Fruit fly (Drosophila melanogaster): Measurements from ENCODE around the gene U2af50.

Gene U2af50

DNA sequence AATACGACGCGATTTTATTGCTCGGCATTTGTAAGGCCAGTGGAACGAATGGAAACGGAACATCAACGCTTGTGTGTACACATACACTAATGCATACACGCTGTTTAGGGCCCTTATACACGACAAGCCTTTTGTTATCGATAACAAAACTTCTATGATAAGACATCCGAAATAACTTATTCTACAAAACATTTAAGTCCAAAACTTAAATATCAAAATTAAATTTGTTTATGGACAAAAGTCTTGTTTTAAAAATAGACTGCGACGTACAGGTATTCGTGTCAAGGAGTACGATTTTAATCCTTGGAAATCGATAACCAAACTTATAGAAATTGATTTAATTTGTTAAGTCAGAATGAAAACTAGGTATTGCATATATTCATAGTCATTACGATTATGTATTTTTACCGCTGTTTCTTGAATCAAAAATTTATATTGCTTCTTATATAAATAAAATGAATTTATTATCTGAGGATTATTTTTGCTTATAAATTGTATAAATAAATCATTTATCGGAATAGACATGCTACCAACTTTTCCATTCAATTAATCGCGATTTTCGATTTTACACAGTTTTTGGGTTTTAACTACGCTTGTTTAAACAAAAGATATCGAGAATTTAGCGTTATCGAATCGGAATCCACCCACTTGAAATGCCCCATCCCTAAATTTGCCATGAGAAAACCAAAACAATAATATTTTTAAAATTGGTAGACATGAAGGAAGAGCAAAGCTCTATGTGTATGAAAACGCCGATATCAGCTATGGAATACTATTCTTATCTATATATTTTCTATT, 45.6 kb downstream of the U2af50 start, which contains the start of the genes CG9915 and SWIP:
CG9915 (minus strand) TSS at position 61 of the 798 bp plus-strand sequence.
SWIP (plus strand) TSS at position 632 of the 798 bp plus-strand sequence.
- TF ChIP-seq N (GFP tag; optimal IDR thresholded peaks at IDR 0.05) (no peak), tai (GFP tag; optimal IDR thresholded peaks at IDR 0.05) (no peak), rgr (GFP tag; optimal IDR thresholded peaks at IDR 0.05) (no peak), foxo (GFP tag; optimal IDR thresholded peaks at IDR 0.05) (peak in 1 of 2 experiments; percentile 25), woc (GFP tag; optimal IDR thresholded peaks at IDR 0.05) (peak; percentile 29), jim (GFP tag; optimal IDR thresholded peaks at IDR 0.05) (no peak), Hr78 (GFP tag; optimal IDR thresholded peaks at IDR 0.05) (no peak), Dif (GFP tag; optimal IDR thresholded peaks at IDR 0.05; ENCODE audit: partially characterized antibody) (peak; percentile 97), Sp1 (GFP tag; optimal IDR thresholded peaks at IDR 0.05) (peak; percentile 17), dl (GFP tag; optimal IDR thresholded peaks at IDR 0.05; ENCODE audit: insufficient read depth in 1 of 2, partially characterized antibody in 2 of 2) (peak; percentile 69 to 90), Hr83 (GFP tag; optimal IDR thresholded peaks at IDR 0.05; ENCODE audit: poor library complexity, severe bottlenecking) (no peak), Mio (GFP tag; optimal IDR thresholded peaks at IDR 0.05) (no peak), pan (optimal IDR thresholded peaks at IDR 0.05) (no peak), ey (GFP tag; optimal IDR thresholded peaks at IDR 0.05) (no peak), Vsx2 (GFP tag; optimal IDR thresholded peaks at IDR 0.05; ENCODE audit: partially characterized antibody) (peak; percentile 99), HLH106 (tag; optimal IDR thresholded peaks at IDR 0.05) (no peak), CG9705 (GFP tag; optimal IDR thresholded peaks at IDR 0.05) (no peak), CrebA (GFP tag; optimal IDR thresholded peaks at IDR 0.05; ENCODE audit: borderline replicate concordance) (no peak)

dm6 chrX:16309764-16310163, 49.1 kb downstream of the U2af50 start:
- TF ChIP-seq Vsx2 (GFP tag; optimal IDR thresholded peaks at IDR 0.05; ENCODE audit: partially characterized antibody): peak; percentile 11
- TF ChIP-seq N (GFP tag; optimal IDR thresholded peaks at IDR 0.05): no peak

dm6 chrX:16308953-16309352, 49.9 kb downstream of the U2af50 start:
- TF ChIP-seq dl (GFP tag; optimal IDR thresholded peaks at IDR 0.05; ENCODE audit: insufficient read depth in 1 of 2, partially characterized antibody in 2 of 2): no peak
- TF ChIP-seq GATAd (GFP tag; optimal IDR thresholded peaks at IDR 0.05): no peak
- TF ChIP-seq fru (GFP tag; optimal IDR thresholded peaks at IDR 0.05): no peak
- TF ChIP-seq psq (GFP tag; optimal IDR thresholded peaks at IDR 0.05): no peak

DNA sequence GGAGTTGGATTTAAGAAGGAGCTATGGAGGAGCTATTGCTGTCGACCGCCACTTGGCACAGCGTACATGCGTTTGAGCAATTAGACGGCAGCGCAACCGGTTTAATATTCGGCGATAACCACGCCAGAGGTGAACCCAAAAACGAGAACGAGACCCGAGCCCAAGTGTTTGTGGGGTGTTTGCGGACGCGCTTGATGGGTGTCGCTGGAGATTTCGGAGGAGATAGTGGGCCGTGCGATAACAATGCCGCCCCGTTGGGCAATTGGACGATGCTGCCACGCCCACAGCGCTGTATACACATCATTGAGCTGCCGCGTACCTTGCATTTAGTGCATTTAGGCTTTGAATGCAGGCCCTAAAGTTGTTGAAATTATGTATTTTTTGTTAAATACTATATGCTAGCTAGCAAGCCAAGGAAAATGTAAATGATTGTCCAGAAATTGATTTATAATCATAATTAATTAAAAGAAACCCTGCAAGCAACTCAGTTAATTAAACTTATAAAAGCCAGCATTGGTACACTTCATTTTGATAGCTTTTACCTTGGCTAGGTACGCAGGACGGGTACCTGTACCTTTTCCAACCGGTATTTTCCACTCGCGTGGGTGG, 50.4 kb downstream of the U2af50 start, which contains the start of gene Had1:
Had1 (minus strand) TSS at position 358 of the 609 bp plus-strand sequence.
- TF ChIP-seq foxo (GFP tag; optimal IDR thresholded peaks at IDR 0.05): no peak
- TF ChIP-seq psq (GFP tag; optimal IDR thresholded peaks at IDR 0.05): no peak
- peak; percentile 46 for TF ChIP-seq woc (GFP tag; optimal IDR thresholded peaks at IDR 0.05)
- TF ChIP-seq Jra (GFP tag; optimal IDR thresholded peaks at IDR 0.05): no peak
- TF ChIP-seq HLH106 (tag; optimal IDR thresholded peaks at IDR 0.05): no peak
- no peak for TF ChIP-seq sage (GFP tag; optimal IDR thresholded peaks at IDR 0.05)
- TF ChIP-seq Dif (GFP tag; optimal IDR thresholded peaks at IDR 0.05; ENCODE audit: partially characterized antibody): peak; percentile 71
- TF ChIP-seq Myc (optimal IDR thresholded peaks at IDR 0.05): peak; percentile 39
- no peak for TF ChIP-seq CG32264 (GFP tag; optimal IDR thresholded peaks at IDR 0.05)
- no peak for TF ChIP-seq br (GFP tag; optimal IDR thresholded peaks at IDR 0.05)
- TF ChIP-seq CG9705 (GFP tag; optimal IDR thresholded peaks at IDR 0.05): no peak
- no peak for TF ChIP-seq Rel (GFP tag; optimal IDR thresholded peaks at IDR 0.05)
- peak; percentile 4 for TF ChIP-seq Rel (tag; optimal IDR thresholded peaks at IDR 0.05)
